Worm (Caenorhabditis elegans): ENCODE data around the gene spe-18.

The spe-18 gene

ce11 chrII:13165683-13166259 is 12.6 kb upstream of the spe-18 start, which contains the start of gene moe-3 (continued):
- TF ChIP-seq attf-4 (tag; optimal IDR thresholded peaks at IDR 0.05) (no peak), snpc-1.2 (GFP tag; IDR thresholded peaks at IDR 0.05) (no peak), dpl-1 (GFP tag; optimal IDR thresholded peaks at IDR 0.05) (no peak), nhr-102 (tag; optimal IDR thresholded peaks at IDR 0.05) (peak; percentile 9), lim-7 (GFP tag; IDR thresholded peaks at IDR 0.05) (no peak), daf-16 (GFP tag; optimal IDR thresholded peaks at IDR 0.05) (no peak), daf-16 (tag; optimal IDR thresholded peaks at IDR 0.05) (peak; percentile 63), nhr-25 (tag; optimal IDR thresholded peaks at IDR 0.05; ENCODE audit: borderline replicate concordance, insufficient read depth) (no peak), daf-19 (GFP tag; conservative IDR thresholded peaks at IDR 0.05) (no peak), nhr-76 (tag; optimal IDR thresholded peaks at IDR 0.05) (no peak), dmd-6 (GFP tag; IDR thresholded peaks at IDR 0.05) (peak; percentile 82), lin-1 (GFP tag; IDR thresholded peaks at IDR 0.05) (no peak), aly-2 (tag; optimal IDR thresholded peaks at IDR 0.05) (no peak)

- TF ChIP-seq dmd-8 (GFP tag; IDR thresholded peaks at IDR 0.05) (no peak), aha-1 (tag) (peak; percentile 94)
Observed at ce11 chrII:13164062-13164461, 10.9 kb upstream of the spe-18 start.

- TF ChIP-seq aha-1 (tag): peak; percentile 92
- no peak for TF ChIP-seq Y5F2A.4 (GFP tag; optimal IDR thresholded peaks at IDR 0.05)
Observed at ce11 chrII:13163009-13163408, 9.8 kb upstream of the spe-18 start.

- TF ChIP-seq aha-1 (tag): peak; percentile 43
- peak; percentile 1 for TF ChIP-seq Y5F2A.4 (GFP tag; optimal IDR thresholded peaks at IDR 0.05)
- no peak for TF ChIP-seq daf-12 (tag; optimal IDR thresholded peaks at IDR 0.05)
- peak; percentile 4 for TF ChIP-seq spr-1 (tag; optimal IDR thresholded peaks at IDR 0.05)
- TF ChIP-seq ceh-82 (tag; optimal IDR thresholded peaks at IDR 0.05): no peak
- TF ChIP-seq T26A8.4 (GFP tag; IDR thresholded peaks at IDR 0.05): peak; percentile 60; the same call in 1 of the 2 replicates
- peak; percentile 16 for TF ChIP-seq spr-3 (GFP tag; optimal IDR thresholded peaks at IDR 0.05)
Observed at ce11 chrII:13159869-13160268, 6.7 kb upstream of the spe-18 start.

- TF ChIP-seq ZK337.2 (GFP tag; IDR thresholded peaks at IDR 0.05) (no peak), Y75B8A.6 (GFP tag; IDR thresholded peaks at IDR 0.05) (no peak), daf-12 (tag; optimal IDR thresholded peaks at IDR 0.05) (no peak), nhr-41 (GFP tag; IDR thresholded peaks at IDR 0.05) (no peak), T26A8.4 (GFP tag; IDR thresholded peaks at IDR 0.05) (peak; percentile 86), Y48G9A.11 (GFP tag; IDR thresholded peaks at IDR 0.05) (0 out of 2 replicates have a peak, but pooled peaks have one; percentile 35), egl-43 (GFP tag; IDR thresholded peaks at IDR 0.05) (no peak; the same call in 1 of the 2 replicates), hmg-1.1 (GFP tag; IDR thresholded peaks at IDR 0.05) (peak; percentile 78), nhr-11 (tag; optimal IDR thresholded peaks at IDR 0.05) (peak; percentile 66), unc-62 (GFP tag; optimal IDR thresholded peaks at IDR 0.05 in 1 of 2) (peak in 1 of 2 experiments; percentile 90), unc-62 (tag; optimal IDR thresholded peaks at IDR 0.05) (no peak), ceh-44 (GFP tag; IDR thresholded peaks at IDR 0.05) (no peak), nhr-237 (tag; optimal IDR thresholded peaks at IDR 0.05) (no peak), ces-1 (GFP tag; optimal IDR thresholded peaks at IDR 0.05) (no peak), jun-1 (tag; optimal IDR thresholded peaks at IDR 0.05) (no peak), mep-1 (tag; optimal IDR thresholded peaks at IDR 0.05) (peak; percentile 84), lsy-2 (tag; optimal IDR thresholded peaks at IDR 0.05) (peak in 1 of 2 experiments; percentile 89), nhr-28 (tag; optimal IDR thresholded peaks at IDR 0.05) (peak; percentile 44), hlh-11 (tag; optimal IDR thresholded peaks at IDR 0.05) (peak; percentile 79), ceh-62 (tag; optimal IDR thresholded peaks at IDR 0.05) (no peak), F44E2.7 (GFP tag; IDR thresholded peaks at IDR 0.05) (no peak), ceh-28 (tag; optimal IDR thresholded peaks at IDR 0.05) (no peak), skn-1 (tag; optimal IDR thresholded peaks at IDR 0.05) (no peak), tag-97 (GFP tag; IDR thresholded peaks at IDR 0.05) (no peak), aly-2 (tag; optimal IDR thresholded peaks at IDR 0.05) (no peak), aha-1 (tag) (no peak), madf-5 (GFP tag; IDR thresholded peaks at IDR 0.05) (no peak), lim-7 (GFP tag; IDR thresholded peaks at IDR 0.05) (no peak), vab-7 (GFP tag; IDR thresholded peaks at IDR 0.05) (no peak)
Observed at ce11 chrII:13156971-13157370, 3.8 kb upstream of the spe-18 start, which contains the start of the genes hpr-17 and F32A11.1. TSS of gene hpr-17 (minus strand) at chrII:13157047. TSS of gene F32A11.1 (plus strand) at chrII:13157329.
